Worm (Caenorhabditis elegans) whole organism, midembryonic: ENCODE measurements around the gene nucb-1.

Experiments
- T22C8.4 ChIP-seq: fragments of 200-800 bp; sonication (Bioruptor generic); IDR thresholded peaks from 2 replicates; pipeline ENCODE4 v1.3.6; 2022; ENCODE audit warnings: missing genetic modification characterization, missing compliant biosample characterization
- cog-1 ChIP-seq: sonication (generic microtip); optimal IDR thresholded peaks from 2 replicates; lab custom pipeline; 2016; ENCODE audit warnings: missing genetic modification characterization, missing compliant biosample characterization
- flt-1 ChIP-seq: fragments of 200-800 bp; sonication (Bioruptor generic); IDR thresholded peaks from 2 replicates; pipeline ENCODE4 v1.3.6; 2022; ENCODE audit warnings: missing genetic modification characterization, missing compliant biosample characterization
- klf-2 ChIP-seq: fragments of 200-800 bp; sonication (Bioruptor generic); conservative IDR thresholded peaks from 2 replicates; pipeline ENCODE4 v1.3.6; 2022; ENCODE audit warnings: missing genetic modification reagents, missing genetic modification characterization, missing compliant biosample characterization
- med-1 ChIP-seq: sonication (generic microtip); optimal IDR thresholded peaks from 2 replicates; lab custom pipeline; 2017; ENCODE audit warnings: missing genetic modification characterization, mild to moderate bottlenecking, missing compliant biosample characterization, antibody characterized with exemption, missing genetic modification reagents; ENCODE audit not compliant: insufficient read depth
- ref-1 ChIP-seq: fragments of 200-800 bp; sonication (Bioruptor generic); conservative IDR thresholded peaks from 2 replicates; pipeline ENCODE4 v1.3.6; 2022; ENCODE audit warnings: missing genetic modification reagents, missing genetic modification characterization, missing compliant biosample characterization
- tab-1 ChIP-seq: fragments of 200-800 bp; sonication (Bioruptor generic); IDR thresholded peaks from 2 replicates; pipeline ENCODE4 v1.3.6; 2022; ENCODE audit warnings: missing genetic modification characterization, missing compliant biosample characterization
- ztf-23 ChIP-seq: fragments of 200-800 bp; sonication (Bioruptor generic); IDR thresholded peaks from 2 replicates; pipeline ENCODE4 v1.3.6; 2022; ENCODE audit warnings: missing genetic modification reagents, missing genetic modification characterization, missing compliant biosample characterization
- ztf-29 ChIP-seq: fragments of 200-800 bp; sonication (Bioruptor generic); IDR thresholded peaks from 2 replicates; pipeline ENCODE4 v1.3.6; 2022; ENCODE audit warnings: missing genetic modification reagents, missing genetic modification characterization, missing compliant biosample characterization

Gene nucb-1

ce11 chrX:10197204-10197756, at the start of gene nucb-1:
TSS of gene nucb-1 (plus strand) at chrX:10197706.
- no peak for TF ChIP-seq tab-1 (GFP tag; lab: Robert Waterston, UW)
- TF ChIP-seq ztf-29: no peak
- no peak for TF ChIP-seq med-1 (GFP tag; lab: Kevin White, UChicago)
- peak; percentile 68 for TF ChIP-seq cog-1 (tag; lab: Kevin White, UChicago)
- TF ChIP-seq ztf-23 (GFP tag; lab: Robert Waterston, UW): 0 out of 2 replicates have a peak, but pooled peaks have one; percentile 23

- no peak for TF ChIP-seq ref-1
- TF ChIP-seq T22C8.4: no peak
- TF ChIP-seq ztf-29: no peak
- TF ChIP-seq ztf-23 (GFP tag; lab: Robert Waterston, UW): peak; percentile 53; the same call in 1 of the 2 replicates
- TF ChIP-seq klf-2: no peak
- no peak for TF ChIP-seq tab-1 (GFP tag; lab: Robert Waterston, UW)
- TF ChIP-seq med-1 (GFP tag; lab: Kevin White, UChicago): no peak
- no peak for TF ChIP-seq cog-1 (tag; lab: Kevin White, UChicago)
- TF ChIP-seq flt-1 (GFP tag; lab: Robert Waterston, UW): peak; percentile 80
Measured at ce11 chrX:10148235-10148872, 49.2 kb upstream of the nucb-1 start.

DNA sequence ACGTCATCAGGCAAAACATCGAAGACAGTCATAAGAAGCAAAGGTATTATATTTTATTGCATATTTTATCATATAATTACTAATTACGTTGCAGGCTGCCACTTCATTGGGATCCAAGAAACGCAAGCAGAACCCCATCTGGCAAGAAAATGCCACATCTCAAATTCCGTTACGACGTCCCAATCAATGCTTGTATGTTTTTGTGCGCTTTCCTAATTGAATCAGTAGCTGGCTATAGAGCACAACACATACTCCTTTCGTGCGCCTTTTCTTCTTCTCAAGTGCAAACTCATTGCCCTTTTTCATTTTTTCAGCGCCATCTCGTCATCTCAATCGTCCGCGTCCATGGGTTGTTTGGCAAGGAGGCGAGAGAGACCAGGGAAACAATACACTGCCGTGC, 46.6 kb upstream of the nucb-1 start:
- TF ChIP-seq ref-1: no peak

- no peak for TF ChIP-seq tab-1 (GFP tag; lab: Robert Waterston, UW)
- TF ChIP-seq ztf-29: no peak
- no peak for TF ChIP-seq flt-1 (GFP tag; lab: Robert Waterston, UW)
- TF ChIP-seq cog-1 (tag; lab: Kevin White, UChicago): no peak
- no peak for TF ChIP-seq ref-1
- no peak for TF ChIP-seq klf-2
- no peak for TF ChIP-seq ztf-23 (GFP tag; lab: Robert Waterston, UW)
- TF ChIP-seq T22C8.4: no peak
- TF ChIP-seq med-1 (GFP tag; lab: Kevin White, UChicago): no peak
Measured at ce11 chrX:10154317-10154942, 43.1 kb upstream of the nucb-1 start, which contains the start of gene F09B9.5. TSS of gene F09B9.5 (plus strand) at chrX:10154817.

DNA sequence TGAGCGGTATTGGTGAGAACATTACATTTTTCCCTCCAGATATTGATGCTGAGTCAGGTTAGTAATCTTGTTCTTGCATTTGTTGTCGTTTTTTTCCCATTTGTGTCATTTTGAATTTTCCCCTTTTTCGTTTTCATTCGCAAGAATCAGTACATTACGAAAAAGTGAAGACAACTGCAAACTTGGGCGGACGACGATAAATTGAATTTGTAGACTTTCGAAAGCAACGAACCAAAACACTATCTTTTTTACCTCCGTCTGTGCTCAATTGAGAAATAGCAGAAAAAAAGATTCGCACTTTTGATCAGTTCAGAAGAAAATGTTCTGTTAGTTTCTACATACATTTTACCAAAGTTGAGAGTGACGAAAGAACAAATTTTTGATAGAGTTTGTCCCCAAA, 42.4 kb upstream of the nucb-1 start:
- TF ChIP-seq med-1 (GFP tag; lab: Kevin White, UChicago) (no peak), cog-1 (tag; lab: Kevin White, UChicago) (no peak), T22C8.4 (no peak), ref-1 (no peak), flt-1 (GFP tag; lab: Robert Waterston, UW) (no peak), klf-2 (no peak), ztf-23 (GFP tag; lab: Robert Waterston, UW) (no peak), tab-1 (GFP tag; lab: Robert Waterston, UW) (no peak), ztf-29 (no peak)

DNA sequence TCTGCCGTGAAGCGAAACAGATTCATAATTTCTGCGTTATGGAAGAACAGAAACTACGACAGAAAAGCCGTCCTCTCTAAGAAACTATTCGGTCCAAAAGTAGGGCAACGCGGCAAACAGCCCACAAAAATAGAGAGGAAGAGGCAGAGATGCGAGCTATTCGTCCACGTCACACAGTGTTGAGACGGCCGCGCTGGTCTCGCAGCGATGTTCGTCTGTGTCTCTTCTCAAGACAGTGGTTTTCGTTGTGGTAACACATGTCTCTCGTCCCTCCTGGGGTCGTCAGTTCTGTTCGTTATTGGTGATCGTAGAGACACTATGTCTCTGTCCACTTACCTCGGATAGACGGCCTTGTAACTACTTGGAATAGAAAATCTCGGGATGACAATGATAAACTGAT, 38.8 kb upstream of the nucb-1 start, which contains the start of gene erd-2.1:
Gene erd-2.1 (minus strand): TSS at position 114 of the 400 bp plus-strand sequence.
- peak; percentile 18; the same call in 1 of the 2 replicates for TF ChIP-seq ztf-29
- TF ChIP-seq T22C8.4: no peak

DNA sequence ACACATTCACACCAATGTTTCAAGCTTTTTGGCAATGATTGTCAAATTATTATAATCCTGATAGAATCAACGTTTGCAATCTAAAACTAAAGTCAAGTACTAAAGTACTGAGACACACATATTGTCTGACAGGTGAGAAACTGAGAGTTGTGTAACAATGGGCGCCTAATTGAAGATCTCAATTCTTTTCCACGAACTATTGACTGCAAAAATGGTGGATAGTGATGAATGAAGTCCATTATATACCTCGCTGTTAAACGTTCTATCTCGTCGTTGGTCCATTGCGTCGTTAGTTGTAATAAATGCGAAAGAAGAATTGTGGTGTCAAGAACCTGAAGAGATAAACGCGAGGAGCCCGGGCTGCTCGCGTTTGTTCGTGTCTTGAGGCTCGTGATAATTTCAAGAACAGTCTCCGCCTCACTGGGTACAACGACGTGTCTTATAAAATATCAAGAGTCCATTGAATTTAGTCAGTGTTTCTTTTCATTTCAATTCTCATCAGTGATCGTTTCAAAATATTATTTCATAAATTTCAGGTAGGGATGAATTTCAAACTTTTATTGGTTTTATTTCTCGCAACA, 37.3 kb upstream of the nucb-1 start, which contains the start of gene F09B9.4:
Gene F09B9.4 (plus strand): TSS at position 531 of the 581 bp plus-strand sequence.
- TF ChIP-seq ref-1 (no peak), med-1 (GFP tag; lab: Kevin White, UChicago) (no peak), flt-1 (GFP tag; lab: Robert Waterston, UW) (no peak), tab-1 (GFP tag; lab: Robert Waterston, UW) (no peak), ztf-29 (no peak), T22C8.4 (no peak), cog-1 (tag; lab: Kevin White, UChicago) (no peak), klf-2 (no peak), ztf-23 (GFP tag; lab: Robert Waterston, UW) (no peak)

DNA sequence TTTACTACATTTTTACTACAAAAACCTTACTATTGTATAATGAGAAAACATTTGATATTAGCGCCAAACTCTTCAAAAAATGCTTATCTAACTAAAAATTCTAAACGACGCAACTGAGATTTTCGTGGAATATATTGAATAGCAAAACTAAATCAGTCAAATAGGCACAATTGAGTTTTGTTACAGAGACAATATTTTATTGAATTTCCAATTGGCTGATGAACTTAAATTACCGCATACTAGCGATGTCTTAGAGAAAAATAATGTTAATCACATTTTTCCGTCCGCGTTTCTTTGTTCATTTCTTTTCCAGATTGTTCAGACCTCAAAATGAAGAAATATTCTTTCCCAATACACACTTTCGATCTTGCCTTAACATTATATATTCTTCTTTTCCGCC, 35.0 kb upstream of the nucb-1 start:
- TF ChIP-seq med-1 (GFP tag; lab: Kevin White, UChicago) (no peak), klf-2 (no peak), flt-1 (GFP tag; lab: Robert Waterston, UW) (no peak), ztf-23 (GFP tag; lab: Robert Waterston, UW) (no peak), tab-1 (GFP tag; lab: Robert Waterston, UW) (no peak)

ce11 chrX:10163212-10163611, 34.3 kb upstream of the nucb-1 start:
- TF ChIP-seq ztf-23 (GFP tag; lab: Robert Waterston, UW) (no peak), klf-2 (no peak), flt-1 (GFP tag; lab: Robert Waterston, UW) (no peak), tab-1 (GFP tag; lab: Robert Waterston, UW) (no peak), cog-1 (tag; lab: Kevin White, UChicago) (no peak), ztf-29 (no peak), med-1 (GFP tag; lab: Kevin White, UChicago) (no peak), ref-1 (no peak), T22C8.4 (no peak)

DNA sequence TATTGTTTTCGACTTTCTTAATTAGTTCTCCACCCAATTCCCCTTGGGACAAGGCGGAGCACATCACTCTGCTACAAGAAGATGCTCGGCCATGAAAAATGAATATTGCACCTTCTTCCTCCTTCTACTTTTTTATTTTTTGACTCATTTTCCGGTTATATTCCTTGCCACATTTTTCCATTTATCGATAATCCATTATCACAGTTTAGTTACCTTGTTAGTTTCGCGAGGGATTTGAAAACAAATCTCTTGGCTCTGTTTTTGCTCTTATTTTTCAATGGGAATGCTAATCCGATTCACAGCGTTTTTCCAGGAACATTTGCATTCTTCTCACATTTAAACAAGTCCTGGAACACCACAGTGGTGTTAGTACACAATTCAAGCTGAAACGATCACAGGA, 30.5 kb upstream of the nucb-1 start, which contains the start of gene rnp-9:
Gene rnp-9 (plus strand): TSS at position 301 of the 400 bp plus-strand sequence.
- TF ChIP-seq ref-1 (no peak), tab-1 (GFP tag; lab: Robert Waterston, UW) (no peak), cog-1 (tag; lab: Kevin White, UChicago) (no peak), flt-1 (GFP tag; lab: Robert Waterston, UW) (no peak), med-1 (GFP tag; lab: Kevin White, UChicago) (no peak), T22C8.4 (no peak), klf-2 (no peak), ztf-29 (no peak), ztf-23 (GFP tag; lab: Robert Waterston, UW) (no peak)
